Worm (Caenorhabditis elegans) whole organism, late embryonic: ENCODE data around the gene hrpa-2.

Source experiments
- F13H6.1 ChIP-seq: sonication (generic microtip); optimal IDR thresholded peaks from 2 replicates; lab custom pipeline; 2016; ENCODE audit warnings: missing genetic modification characterization, missing compliant biosample characterization
- Y22D7AL.16 ChIP-seq: sonication (generic microtip); optimal IDR thresholded peaks from 2 replicates; lab custom pipeline; 2016; ENCODE audit warnings: missing genetic modification characterization, missing compliant biosample characterization
- ceh-9 ChIP-seq: sonication (generic microtip); optimal IDR thresholded peaks from 2 replicates; lab custom pipeline; 2016; ENCODE audit warnings: mild to moderate bottlenecking, missing genetic modification characterization, inconsistent platforms, missing compliant biosample characterization
- fkh-10 ChIP-seq: fragments of 150-350 bp; optimal IDR thresholded peaks from 2 replicates; lab custom pipeline; 2014; ENCODE audit warnings: missing biosample characterization, missing genetic modification reagents, missing genetic modification characterization
- hlh-15 ChIP-seq: sonication (generic microtip); optimal IDR thresholded peaks from 2 replicates; lab custom pipeline; 2016; ENCODE audit warnings: missing genetic modification characterization, missing compliant biosample characterization
- nhr-11 ChIP-seq: fragments of 150-350 bp; optimal IDR thresholded peaks from 2 replicates; lab custom pipeline; 2014; ENCODE audit warnings: missing biosample characterization, missing genetic modification characterization
- rnt-1 ChIP-seq: sonication (generic microtip); optimal IDR thresholded peaks from 2 replicates; lab custom pipeline; 2016; ENCODE audit warnings: missing genetic modification characterization, missing compliant biosample characterization
- ttx-3 ChIP-seq: sonication (generic microtip); optimal IDR thresholded peaks from 2 replicates; lab custom pipeline; 2016; ENCODE audit warnings: missing genetic modification reagents, missing genetic modification characterization, missing compliant biosample characterization
- ztf-16 ChIP-seq: sonication (generic microtip); optimal IDR thresholded peaks from 2 replicates; lab custom pipeline; 2017; ENCODE audit warnings: missing genetic modification characterization, missing compliant biosample characterization

DNA sequence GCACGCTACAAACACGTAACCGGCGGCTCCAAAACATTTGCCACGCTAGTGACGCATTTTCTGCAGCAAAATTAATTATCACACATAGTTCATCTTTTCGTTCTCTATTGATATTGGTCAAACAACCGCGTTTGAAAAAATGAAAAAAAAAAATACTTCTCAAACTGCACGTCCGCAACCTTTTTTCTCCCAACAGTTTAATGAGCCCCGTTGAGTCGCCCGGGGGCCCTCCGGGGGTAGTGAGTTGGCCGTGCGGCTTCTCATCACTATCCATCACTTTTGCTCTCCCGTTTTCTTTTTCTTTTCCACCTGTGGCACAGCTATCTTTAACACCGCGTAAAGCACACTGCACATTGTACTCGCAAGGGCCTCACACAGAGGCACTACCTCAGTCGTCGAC lies 6.7 kb upstream of the hrpa-2 start:
- TF ChIP-seq F13H6.1 (tag; lab: Kevin White, UChicago) (no peak), ztf-16 (tag; lab: Kevin White, UChicago) (no peak), Y22D7AL.16 (tag; lab: Kevin White, UChicago) (no peak), fkh-10 (GFP tag; lab: Kevin White, UChicago) (no peak), ttx-3 (tag; lab: Kevin White, UChicago) (no peak), ceh-9 (tag; lab: Kevin White, UChicago) (no peak), nhr-11 (no peak), rnt-1 (tag; lab: Kevin White, UChicago) (no peak), hlh-15 (tag; lab: Kevin White, UChicago) (no peak)
